Worm (Caenorhabditis elegans): ENCODE data around the gene znf-207.
"Not testable (repeated sequence)": the region's sequence is repeated elsewhere in the genome, so short reads cannot be mapped to it uniquely, and the experiment has no call there.

znf-207 gene

DNA sequence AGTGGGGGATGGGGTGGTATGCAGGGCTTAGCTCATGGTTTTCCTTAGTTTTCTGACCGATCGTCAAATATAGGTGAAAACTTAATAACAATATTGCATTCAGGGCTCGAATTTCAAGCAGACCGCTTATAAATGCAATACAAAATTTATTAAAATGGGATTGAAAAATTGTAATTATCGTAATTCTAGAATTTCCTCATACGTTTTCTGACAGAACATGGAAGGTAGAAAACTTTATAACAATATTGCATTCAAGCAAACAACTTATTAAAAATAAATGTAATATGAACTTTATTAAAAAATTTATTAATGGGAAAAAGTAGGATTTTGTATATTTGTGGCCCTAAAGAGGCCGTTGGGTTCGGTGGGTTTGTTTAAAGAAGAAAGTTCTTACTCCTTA is 12.9 kb downstream of the znf-207 start:
- TF ChIP-seq ttx-3 (tag; optimal IDR thresholded peaks at IDR 0.05), result no peak
- no peak for TF ChIP-seq ceh-48 (tag; optimal IDR thresholded peaks at IDR 0.05)

- TF ChIP-seq lim-6, K02D7.2, pros-1 (tag; optimal IDR thresholded peaks at IDR 0.05): not testable (repeated sequence)
Observed at ce11 chrIV:11324741-11325140, 14.0 kb downstream of the znf-207 start, which contains the start of gene his-48. his-48 (plus strand) TSS chrIV:11324745.

DNA sequence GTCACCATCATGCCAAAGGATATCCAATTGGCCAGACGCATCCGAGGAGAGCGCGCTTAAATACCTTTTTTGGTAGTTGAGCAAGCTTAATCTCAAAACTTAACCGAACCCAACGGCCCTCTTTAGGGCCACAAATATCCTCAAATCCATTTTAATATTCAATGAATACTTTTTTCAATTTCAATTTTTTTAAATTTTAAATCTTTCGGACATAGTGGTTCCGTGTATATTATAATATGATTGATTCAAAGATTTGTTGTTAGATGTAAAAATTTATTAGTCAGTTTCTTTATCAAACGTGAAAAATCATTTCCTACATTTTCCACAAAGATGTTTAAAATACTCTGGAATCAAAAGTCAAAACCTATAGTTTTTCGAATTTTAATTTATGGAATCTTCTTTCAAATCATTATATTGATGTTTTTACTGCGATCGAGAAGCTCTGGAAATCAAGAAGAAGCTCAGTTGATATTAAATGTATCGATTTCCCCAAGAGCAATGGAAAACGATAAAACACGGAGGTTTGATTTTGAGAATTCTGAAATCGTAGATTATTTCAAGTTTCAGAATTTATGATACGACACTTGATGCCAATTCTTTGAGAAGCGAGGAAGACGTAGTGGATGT is 16.3 kb downstream of the znf-207 start, which contains the start of gene B0035.21:
B0035.21 (plus strand) TSS at position 322 of the 627 bp plus-strand sequence.
- TF ChIP-seq ttx-3 (tag; optimal IDR thresholded peaks at IDR 0.05) (no peak), pha-4 (tag; optimal IDR thresholded peaks at IDR 0.05) (no peak), unc-86 (tag; optimal IDR thresholded peaks at IDR 0.05) (no peak), C08G9.2 (tag; optimal IDR thresholded peaks at IDR 0.05) (no peak), unc-42 (tag; optimal IDR thresholded peaks at IDR 0.05) (no peak), madf-2 (tag; optimal IDR thresholded peaks at IDR 0.05) (no peak), elt-2 (tag; optimal IDR thresholded peaks at IDR 0.05) (no peak), pha-2 (tag; optimal IDR thresholded peaks at IDR 0.05) (no peak), ceh-14 (tag; optimal IDR thresholded peaks at IDR 0.05) (no peak), ceh-45 (GFP tag; IDR thresholded peaks at IDR 0.05) (no peak), ceh-30 (tag; optimal IDR thresholded peaks at IDR 0.05) (no peak), C38D4.7 (GFP tag; optimal IDR thresholded peaks at IDR 0.05) (no peak), ceh-24 (tag; optimal IDR thresholded peaks at IDR 0.05) (no peak), lin-11 (tag; optimal IDR thresholded peaks at IDR 0.05) (no peak), che-1 (tag; optimal IDR thresholded peaks at IDR 0.05) (no peak), ceh-22 (tag; optimal IDR thresholded peaks at IDR 0.05) (no peak), fax-1 (tag; optimal IDR thresholded peaks at IDR 0.05) (no peak), pax-1 (tag; optimal IDR thresholded peaks at IDR 0.05) (no peak), sox-4 (tag; optimal IDR thresholded peaks at IDR 0.05) (no peak)

DNA sequence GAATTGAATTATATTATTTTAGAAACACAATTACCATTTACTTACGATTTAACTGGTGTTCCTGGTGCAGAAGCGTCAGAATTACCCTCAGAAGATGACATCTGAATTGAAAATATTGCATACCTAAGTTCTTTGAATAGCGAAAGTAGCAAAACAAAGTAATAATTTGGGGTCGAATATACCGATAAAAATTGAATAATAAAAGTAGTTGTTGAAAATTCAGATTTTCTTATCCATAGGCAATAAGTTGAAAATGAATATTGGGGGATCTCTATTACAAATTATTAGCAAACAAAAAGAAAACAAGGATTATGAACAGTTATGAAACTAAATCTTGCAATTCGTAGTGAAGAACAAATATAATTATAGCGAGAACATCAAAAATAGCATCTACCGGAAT is 18.5 kb downstream of the znf-207 start, which contains the start of gene leo-1:
leo-1 (minus strand) TSS at position 101 of the 400 bp plus-strand sequence.
- TF ChIP-seq unc-86 (tag; optimal IDR thresholded peaks at IDR 0.05), result no peak
- no peak for TF ChIP-seq sdc-2 (tag; optimal IDR thresholded peaks at IDR 0.05)
- no peak for TF ChIP-seq elt-4 (tag; optimal IDR thresholded peaks at IDR 0.05)
- TF ChIP-seq Y22D7AL.16 (tag; optimal IDR thresholded peaks at IDR 0.05), result no peak
- no peak for TF ChIP-seq C38D4.7 (GFP tag; optimal IDR thresholded peaks at IDR 0.05)
- TF ChIP-seq T23F11.4 (GFP tag; optimal IDR thresholded peaks at IDR 0.05), result no peak
- no peak for TF ChIP-seq hlh-30 (tag; optimal IDR thresholded peaks at IDR 0.05; ENCODE audit: insufficient read depth)

ce11 chrIV:11332751-11333150 is 22.0 kb downstream of the znf-207 start, which contains the start of gene sart-3:
sart-3 (minus strand) TSS chrIV:11332969.
- TF ChIP-seq ama-1 (optimal IDR thresholded peaks at IDR 0.05) (no peak), nhr-232 (tag; optimal IDR thresholded peaks at IDR 0.05) (no peak), ztf-16 (tag; optimal IDR thresholded peaks at IDR 0.05) (no peak), ceh-2 (tag; optimal IDR thresholded peaks at IDR 0.05) (no peak), ceh-31 (tag; optimal IDR thresholded peaks at IDR 0.05) (no peak), lim-6 (tag; optimal IDR thresholded peaks at IDR 0.05) (no peak), pat-9 (tag; optimal IDR thresholded peaks at IDR 0.05) (no peak), ref-2 (tag; optimal IDR thresholded peaks at IDR 0.05) (no peak)
